Worm (Caenorhabditis elegans) whole organism, mixed stage, embryonic: ENCODE results near the gene nhl-2.
A peak's percentile ranks its signal among the peaks of the same experiment; 100 is the strongest.

ENCODE experiments used
- M03D4.4 ChIP-seq: sonication (generic microtip); optimal IDR thresholded peaks from 2 replicates; lab custom pipeline; 2017; ENCODE audit warnings: mild to moderate bottlenecking, missing genetic modification characterization, missing compliant biosample characterization
- bed-3 ChIP-seq: fragments of 200-800 bp; sonication (Bioruptor generic); optimal IDR thresholded peaks from 3 replicates; lab custom pipeline; 2018; ENCODE audit warnings: mild to moderate bottlenecking, missing genetic modification characterization, moderate library complexity, missing compliant biosample characterization
- blmp-1 ChIP-seq: fragments of 150-350 bp; optimal IDR thresholded peaks from 2 replicates; lab custom pipeline; 2014; ENCODE audit warnings: missing biosample characterization, missing genetic modification characterization
- ceh-39 ChIP-seq: fragments of 150-350 bp; optimal IDR thresholded peaks from 2 replicates; lab custom pipeline; 2014; ENCODE audit warnings: missing biosample characterization, missing genetic modification characterization
- ceh-43 ChIP-seq: fragments of 200-800 bp; sonication (Bioruptor generic); optimal IDR thresholded peaks from 2 replicates; lab custom pipeline; 2018; ENCODE audit warnings: mild to moderate bottlenecking, missing genetic modification characterization, moderate library complexity, missing compliant biosample characterization
- ceh-83 ChIP-seq: fragments of 200-800 bp; sonication (Bioruptor generic); optimal IDR thresholded peaks from 2 replicates; lab custom pipeline; 2018; ENCODE audit warnings: mild to moderate bottlenecking, missing genetic modification characterization, missing compliant biosample characterization
- ces-1 ChIP-seq: fragments of 150-350 bp; optimal IDR thresholded peaks from 2 replicates; lab custom pipeline; 2014; ENCODE audit warnings: missing biosample characterization, missing genetic modification reagents, missing genetic modification characterization
- cnd-1 ChIP-seq: fragments of 200-800 bp; sonication (Bioruptor generic); optimal IDR thresholded peaks from 2 replicates; lab custom pipeline; 2018; ENCODE audit warnings: mild to moderate bottlenecking, missing genetic modification characterization, missing compliant biosample characterization
- drap-1 ChIP-seq: fragments of 200-800 bp; sonication (Bioruptor generic); optimal IDR thresholded peaks from 3 replicates; lab custom pipeline; 2018; ENCODE audit warnings: mild to moderate bottlenecking, missing genetic modification characterization, missing compliant biosample characterization
- elt-1 ChIP-seq: sonication (generic microtip); optimal IDR thresholded peaks from 2 replicates; lab custom pipeline; 2017; ENCODE audit warnings: missing genetic modification characterization, mild to moderate bottlenecking, missing compliant biosample characterization, antibody characterized with exemption, moderate library complexity, borderline replicate concordance; ENCODE audit not compliant: insufficient read depth
- elt-3 ChIP-seq: fragments of 150-350 bp; optimal IDR thresholded peaks from 2 replicates; lab custom pipeline; 2014; ENCODE audit warnings: missing biosample characterization, missing genetic modification characterization
- flh-1 ChIP-seq: fragments of 200-800 bp; sonication (Bioruptor generic); optimal IDR thresholded peaks from 2 replicates; lab custom pipeline; 2018; ENCODE audit warnings: mild to moderate bottlenecking, missing genetic modification characterization, moderate library complexity, missing compliant biosample characterization
- ham-2 ChIP-seq: fragments of 200-800 bp; sonication (Bioruptor generic); optimal IDR thresholded peaks from 2 replicates; lab custom pipeline; 2018; ENCODE audit warnings: mild to moderate bottlenecking, missing genetic modification characterization, missing compliant biosample characterization
- hlh-1 ChIP-seq: fragments of 150-350 bp; optimal IDR thresholded peaks from 2 replicates; lab custom pipeline; 2014; ENCODE audit warnings: missing biosample characterization, missing genetic modification reagents, missing genetic modification characterization
- lin-13 ChIP-seq: fragments of 150-350 bp; optimal IDR thresholded peaks from 2 replicates; lab custom pipeline; 2014; ENCODE audit warnings: missing biosample characterization, missing genetic modification characterization
- lin-32 ChIP-seq: fragments of 200-800 bp; sonication (Bioruptor generic); optimal IDR thresholded peaks from 2 replicates; lab custom pipeline; 2018; ENCODE audit warnings: mild to moderate bottlenecking, missing genetic modification characterization, missing compliant biosample characterization
- lsy-2 ChIP-seq: fragments of 150-350 bp; optimal IDR thresholded peaks from 2 replicates; lab custom pipeline; 2014; ENCODE audit warnings: missing biosample characterization, missing genetic modification characterization
- mab-5 ChIP-seq: fragments of 150-350 bp; optimal IDR thresholded peaks from 2 replicates; lab custom pipeline; 2014; ENCODE audit warnings: missing biosample characterization, missing genetic modification characterization
- mep-1 ChIP-seq: fragments of 150-350 bp; optimal IDR thresholded peaks from 2 replicates; lab custom pipeline; 2017; ENCODE audit warnings: missing biosample characterization, missing genetic modification reagents, missing genetic modification characterization, inconsistent platforms
- mls-2 ChIP-seq: sonication (generic microtip); optimal IDR thresholded peaks from 2 replicates; lab custom pipeline; 2016; ENCODE audit warnings: mild to moderate bottlenecking, missing genetic modification characterization, moderate library complexity, missing compliant biosample characterization
- nhr-12 ChIP-seq: fragments of 150-350 bp; optimal IDR thresholded peaks from 2 replicates; lab custom pipeline; 2014; ENCODE audit warnings: missing biosample characterization, missing genetic modification characterization
- nhr-2 ChIP-seq: fragments of 150-350 bp; optimal IDR thresholded peaks from 2 replicates; lab custom pipeline; 2014; ENCODE audit warnings: missing biosample characterization, missing genetic modification characterization
- nhr-237 ChIP-seq: fragments of 150-350 bp; optimal IDR thresholded peaks from 2 replicates; lab custom pipeline; 2014; ENCODE audit warnings: missing biosample characterization, missing genetic modification characterization
- nhr-28 ChIP-seq: fragments of 150-350 bp; optimal IDR thresholded peaks from 2 replicates; lab custom pipeline; 2014; ENCODE audit warnings: missing biosample characterization, missing genetic modification characterization
- nhr-76 ChIP-seq: sonication (generic microtip); optimal IDR thresholded peaks from 2 replicates; lab custom pipeline; 2017; ENCODE audit warnings: missing biosample characterization, missing genetic modification characterization
- pha-4 ChIP-seq: fragments of 150-350 bp; optimal IDR thresholded peaks from 2 replicates; lab custom pipeline; 2018; ENCODE audit warnings: missing biosample characterization, missing genetic modification reagents, missing genetic modification characterization
- sem-2 ChIP-seq: fragments of 200-800 bp; sonication (Bioruptor generic); optimal IDR thresholded peaks from 2 replicates; lab custom pipeline; 2018; ENCODE audit warnings: mild to moderate bottlenecking, missing genetic modification characterization, missing compliant biosample characterization
- snpc-4 ChIP-seq: fragments of 150-350 bp; optimal IDR thresholded peaks from 2 replicates; lab custom pipeline; 2014; ENCODE audit warnings: missing biosample characterization, missing genetic modification characterization
- sptf-1 ChIP-seq: sonication (generic microtip); optimal IDR thresholded peaks from 2 replicates; lab custom pipeline; 2017; ENCODE audit warnings: mild to moderate bottlenecking, missing genetic modification characterization, moderate library complexity, missing compliant biosample characterization
- tbx-8 ChIP-seq: fragments of 200-800 bp; sonication (Bioruptor generic); optimal IDR thresholded peaks from 2 replicates; lab custom pipeline; 2018; ENCODE audit warnings: mild to moderate bottlenecking, missing genetic modification characterization, moderate library complexity, missing compliant biosample characterization
- unc-120 ChIP-seq: sonication (generic microtip); optimal IDR thresholded peaks from 2 replicates; lab custom pipeline; 2017; ENCODE audit warnings: missing genetic modification characterization, missing compliant biosample characterization; ENCODE audit not compliant: poor library complexity, severe bottlenecking
- unc-39 ChIP-seq: fragments of 150-350 bp; optimal IDR thresholded peaks from 2 replicates; lab custom pipeline; 2014; ENCODE audit warnings: missing biosample characterization, missing genetic modification characterization
- unc-62 ChIP-seq: fragments of 150-350 bp; optimal IDR thresholded peaks from 2 replicates; lab custom pipeline; 2014; ENCODE audit warnings: missing biosample characterization, missing genetic modification reagents, missing genetic modification characterization
- zip-8 ChIP-seq: fragments of 150-350 bp; optimal IDR thresholded peaks from 2 replicates; lab custom pipeline; 2014; ENCODE audit warnings: missing biosample characterization, missing genetic modification characterization
- ztf-11 ChIP-seq: fragments of 150-350 bp; optimal IDR thresholded peaks from 2 replicates; lab custom pipeline; 2014; ENCODE audit warnings: missing biosample characterization, missing genetic modification characterization

Gene nhl-2

ce11 chrIII:4899035-4899578 is at the start of gene nhl-2:
Gene nhl-2, minus strand, starts transcription at chrIII:4899085.
- TF ChIP-seq cnd-1 (tag; lab: Kevin White, UChicago) (no peak), pha-4 (tag; lab: Kevin White, UChicago) (no peak), ces-1 (GFP tag; lab: Kevin White, UChicago) (no peak), ceh-39 (tag; lab: Kevin White, UChicago) (no peak), snpc-4 (tag; lab: Kevin White, UChicago) (no peak), hlh-1 (no peak), zip-8 (tag; lab: Kevin White, UChicago) (no peak), tbx-8 (no peak), ham-2 (GFP tag; lab: Kevin White, UChicago) (no peak), elt-1 (tag; lab: Kevin White, UChicago) (no peak), unc-39 (no peak), ztf-11 (tag; lab: Kevin White, UChicago) (no peak), mab-5 (no peak), sem-2 (GFP tag; lab: Kevin White, UChicago) (no peak), M03D4.4 (tag; lab: Kevin White, UChicago) (no peak), nhr-2 (no peak), nhr-76 (tag; lab: Kevin White, UChicago) (no peak), lsy-2 (no peak), ceh-43 (no peak), unc-120 (tag; lab: Kevin White, UChicago) (no peak)

- TF ChIP-seq ces-1 (GFP tag; lab: Kevin White, UChicago): no peak
- TF ChIP-seq lin-13 (tag; lab: Kevin White, UChicago): no peak
- no peak for TF ChIP-seq nhr-12 (tag; lab: Kevin White, UChicago)
- TF ChIP-seq unc-39: no peak
- no peak for TF ChIP-seq snpc-4 (tag; lab: Kevin White, UChicago)
- TF ChIP-seq sem-2 (GFP tag; lab: Kevin White, UChicago): no peak
- TF ChIP-seq nhr-237 (tag; lab: Kevin White, UChicago): no peak
- TF ChIP-seq lin-32 (GFP tag; lab: Kevin White, UChicago): no peak
- TF ChIP-seq sptf-1 (tag; lab: Kevin White, UChicago): peak; percentile 49
- peak; percentile 46 for TF ChIP-seq pha-4 (tag; lab: Kevin White, UChicago)
- no peak for TF ChIP-seq elt-3 (tag; lab: Kevin White, UChicago)
- TF ChIP-seq elt-1 (tag; lab: Kevin White, UChicago): no peak
- peak; percentile 46 for TF ChIP-seq mep-1 (tag; lab: Kevin White, UChicago)
- TF ChIP-seq blmp-1 (tag; lab: Kevin White, UChicago): no peak
- TF ChIP-seq nhr-2: no peak
- peak; percentile 51 for TF ChIP-seq mls-2 (tag; lab: Kevin White, UChicago)
- TF ChIP-seq unc-62 (GFP tag; lab: Kevin White, UChicago): no peak
- TF ChIP-seq ham-2 (GFP tag; lab: Kevin White, UChicago): peak; percentile 61
- TF ChIP-seq ceh-43: no peak
- no peak for TF ChIP-seq nhr-76 (tag; lab: Kevin White, UChicago)
- TF ChIP-seq mab-5: no peak
- no peak for TF ChIP-seq zip-8 (tag; lab: Kevin White, UChicago)
- peak; percentile 50 for TF ChIP-seq unc-120 (tag; lab: Kevin White, UChicago)
- TF ChIP-seq drap-1: peak; percentile 7
- no peak for TF ChIP-seq ceh-39 (tag; lab: Kevin White, UChicago)
- TF ChIP-seq M03D4.4 (tag; lab: Kevin White, UChicago): peak; percentile 44
- TF ChIP-seq ceh-83 (GFP tag; lab: Kevin White, UChicago): no peak
- TF ChIP-seq bed-3 (GFP tag; lab: Kevin White, UChicago): no peak
- TF ChIP-seq lsy-2: no peak
- no peak for TF ChIP-seq cnd-1 (tag; lab: Kevin White, UChicago)
- no peak for TF ChIP-seq ztf-11 (tag; lab: Kevin White, UChicago)
- no peak for TF ChIP-seq tbx-8
- peak; percentile 31 for TF ChIP-seq flh-1 (GFP tag; lab: Kevin White, UChicago)
- TF ChIP-seq nhr-28: no peak
- TF ChIP-seq hlh-1: no peak
Observed at ce11 chrIII:4948631-4949030, 49.7 kb upstream of the nhl-2 start.

ce11 chrIII:4947352-4947751 is 48.5 kb upstream of the nhl-2 start:
- peak; percentile 91 for TF ChIP-seq cnd-1 (tag; lab: Kevin White, UChicago)
- TF ChIP-seq tbx-8: peak; percentile 43
- no peak for TF ChIP-seq lsy-2
- TF ChIP-seq ztf-11 (tag; lab: Kevin White, UChicago): peak; percentile 83
- peak; percentile 71 for TF ChIP-seq unc-62 (GFP tag; lab: Kevin White, UChicago)
- TF ChIP-seq sem-2 (GFP tag; lab: Kevin White, UChicago): peak; percentile 29
- peak; percentile 52 for TF ChIP-seq mep-1 (tag; lab: Kevin White, UChicago)
- TF ChIP-seq lin-13 (tag; lab: Kevin White, UChicago): no peak
- TF ChIP-seq lin-32 (GFP tag; lab: Kevin White, UChicago): peak; percentile 20
- TF ChIP-seq ces-1 (GFP tag; lab: Kevin White, UChicago): peak; percentile 71
- TF ChIP-seq drap-1: peak; percentile 57
- TF ChIP-seq ceh-39 (tag; lab: Kevin White, UChicago): no peak
- no peak for TF ChIP-seq nhr-28
- no peak for TF ChIP-seq elt-1 (tag; lab: Kevin White, UChicago)
- no peak for TF ChIP-seq bed-3 (GFP tag; lab: Kevin White, UChicago)
- peak; percentile 73 for TF ChIP-seq M03D4.4 (tag; lab: Kevin White, UChicago)
- peak; percentile 58 for TF ChIP-seq ceh-43
- no peak for TF ChIP-seq zip-8 (tag; lab: Kevin White, UChicago)
- peak; percentile 64 for TF ChIP-seq unc-120 (tag; lab: Kevin White, UChicago)
- no peak for TF ChIP-seq blmp-1 (tag; lab: Kevin White, UChicago)
- TF ChIP-seq ham-2 (GFP tag; lab: Kevin White, UChicago): peak; percentile 80
- no peak for TF ChIP-seq elt-3 (tag; lab: Kevin White, UChicago)
- TF ChIP-seq mab-5: no peak
- no peak for TF ChIP-seq nhr-76 (tag; lab: Kevin White, UChicago)
- peak; percentile 84 for TF ChIP-seq sptf-1 (tag; lab: Kevin White, UChicago)
- TF ChIP-seq pha-4 (tag; lab: Kevin White, UChicago): no peak
- peak; percentile 15 for TF ChIP-seq hlh-1
- no peak for TF ChIP-seq nhr-12 (tag; lab: Kevin White, UChicago)
- TF ChIP-seq snpc-4 (tag; lab: Kevin White, UChicago): no peak
- peak; percentile 78 for TF ChIP-seq ceh-83 (GFP tag; lab: Kevin White, UChicago)
- TF ChIP-seq nhr-237 (tag; lab: Kevin White, UChicago): no peak
- TF ChIP-seq nhr-2: no peak
- no peak for TF ChIP-seq flh-1 (GFP tag; lab: Kevin White, UChicago)
- no peak for TF ChIP-seq unc-39
- peak; percentile 86 for TF ChIP-seq mls-2 (tag; lab: Kevin White, UChicago)
